Fruit fly (Drosophila melanogaster) whole organism, adult: ENCODE measurements around the gene CG42819.

Experiments
- CG11617 ChIP-seq: fragments of 200-800 bp; sonication (Bioruptor generic); optimal IDR thresholded peaks from 2 replicates; lab custom pipeline; 2017; ENCODE audit warnings: mild to moderate bottlenecking, missing biosample characterization, missing genetic modification reagents, missing genetic modification characterization
- CG12768 ChIP-seq: fragments of 200-800 bp; sonication (Bioruptor generic); optimal IDR thresholded peaks from 2 replicates; lab custom pipeline; 2017; ENCODE audit warnings: missing biosample characterization, missing genetic modification characterization, mild to moderate bottlenecking, moderate library complexity, missing genetic modification reagents
- CG14711 ChIP-seq: fragments of 200-800 bp; sonication (Bioruptor generic); optimal IDR thresholded peaks from 2 replicates; lab custom pipeline; 2018; ENCODE audit warnings: missing biosample characterization, mild to moderate bottlenecking, missing genetic modification characterization, moderate library complexity
- CG1620 ChIP-seq: fragments of 200-800 bp; sonication (Bioruptor generic); optimal IDR thresholded peaks from 2 replicates; lab custom pipeline; 2016; ENCODE audit warnings: missing biosample characterization, missing genetic modification characterization
- CG33017 ChIP-seq: fragments of 200-800 bp; sonication (Bioruptor generic); optimal IDR thresholded peaks from 2 replicates; lab custom pipeline; 2018; ENCODE audit warnings: missing biosample characterization, mild to moderate bottlenecking, missing genetic modification characterization, moderate library complexity
- CG5204 ChIP-seq: fragments of 200-800 bp; sonication (Bioruptor generic); optimal IDR thresholded peaks from 2 replicates; lab custom pipeline; 2016; ENCODE audit warnings: missing biosample characterization, missing genetic modification characterization
- CG7045 ChIP-seq: fragments of 200-800 bp; sonication (Bioruptor generic); optimal IDR thresholded peaks from 2 replicates; lab custom pipeline; 2017; ENCODE audit warnings: missing biosample characterization, mild to moderate bottlenecking, missing genetic modification characterization
- CG7101 ChIP-seq: fragments of 200-800 bp; sonication (Bioruptor generic); optimal IDR thresholded peaks from 2 replicates; lab custom pipeline; 2018; ENCODE audit warnings: missing biosample characterization, mild to moderate bottlenecking, missing genetic modification characterization, moderate library complexity
- Clk ChIP-seq: fragments of 200-800 bp; sonication (Bioruptor generic); optimal IDR thresholded peaks from 2 replicates; lab custom pipeline; 2017; ENCODE audit warnings: missing biosample characterization, missing genetic modification characterization
- Crg-1 ChIP-seq: fragments of 200-800 bp; sonication (Bioruptor generic); optimal IDR thresholded peaks from 2 replicates; lab custom pipeline; 2016; ENCODE audit warnings: missing biosample characterization, missing genetic modification characterization
- Hr96 ChIP-seq: fragments of 200-800 bp; sonication (Bioruptor generic); optimal IDR thresholded peaks from 2 replicates; lab custom pipeline; 2016; ENCODE audit warnings: missing biosample characterization, missing genetic modification characterization
- Mnt ChIP-seq: fragments of 200-800 bp; sonication (Bioruptor generic); optimal IDR thresholded peaks from 2 replicates; lab custom pipeline; 2016; ENCODE audit warnings: missing biosample characterization, mild to moderate bottlenecking, missing genetic modification characterization
- bab1 ChIP-seq: fragments of 200-800 bp; sonication (Bioruptor generic); optimal IDR thresholded peaks from 3 replicates; lab custom pipeline; 2019; ENCODE audit warnings: missing biosample characterization, mild to moderate bottlenecking, missing genetic modification characterization, moderate library complexity
- cic ChIP-seq: fragments of 200-800 bp; sonication (Bioruptor generic); optimal IDR thresholded peaks from 2 replicates; lab custom pipeline; 2017; ENCODE audit warnings: missing biosample characterization, mild to moderate bottlenecking, missing genetic modification characterization, moderate library complexity
- cnc ChIP-seq, 2 experiments: fragments of >200 bp; optimal IDR thresholded peaks; 2 replicates each; lab custom pipeline; 2017
- kay ChIP-seq: fragments of 200-800 bp; sonication (Bioruptor generic); peaks from one replicate; lab custom pipeline; 2016; ENCODE audit warnings: missing biosample characterization, missing genetic modification characterization, borderline replicate concordance
- ovo ChIP-seq: fragments of 200-800 bp; sonication (Bioruptor generic); optimal IDR thresholded peaks from 2 replicates; lab custom pipeline; 2016; ENCODE audit warnings: missing biosample characterization, missing genetic modification characterization
- pad ChIP-seq: fragments of 200-800 bp; sonication (Bioruptor generic); optimal IDR thresholded peaks from 3 replicates; lab custom pipeline; 2017; ENCODE audit warnings: missing biosample characterization, missing genetic modification characterization, mild to moderate bottlenecking, moderate library complexity, missing genetic modification reagents
- tj ChIP-seq: fragments of 200-800 bp; sonication (Bioruptor generic); optimal IDR thresholded peaks from 3 replicates; lab custom pipeline; 2017; ENCODE audit warnings: missing biosample characterization, mild to moderate bottlenecking, missing genetic modification characterization, moderate library complexity
- toe ChIP-seq: fragments of 200-800 bp; sonication (Bioruptor generic); optimal IDR thresholded peaks from 2 replicates; lab custom pipeline; 2016; ENCODE audit warnings: missing biosample characterization, missing genetic modification characterization

The CG42819 gene

dm6 chr2L:8414887-8415883, 26.1 kb upstream of the CG42819 start, which contains the start of the genes CG13398 and Akap200:
TSS of gene CG13398 (minus strand) at chr2L:8415256.
TSS of gene Akap200 (plus strand) at chr2L:8415690.
- TF ChIP-seq bab1 (GFP tag; lab: Kevin White, UChicago): no peak
- TF ChIP-seq ovo (GFP tag; lab: Kevin White, UChicago): peak; percentile 59
- peak; percentile 48 for TF ChIP-seq CG12768
- no peak for TF ChIP-seq Clk
- TF ChIP-seq Hr96 (GFP tag; lab: Kevin White, UChicago): no peak
- TF ChIP-seq CG1620 (GFP tag; lab: Kevin White, UChicago): peak; percentile 61
- TF ChIP-seq CG11617: peak; percentile 59
- no peak for TF ChIP-seq cnc (optimal IDR thresholded peaks at IDR 0.05; lab: Kevin White, UChicago)
- TF ChIP-seq CG14711 (tag; lab: Kevin White, UChicago): no peak
- TF ChIP-seq Crg-1 (GFP tag; lab: Kevin White, UChicago): no peak
- peak; percentile 60 for TF ChIP-seq CG5204 (GFP tag; lab: Kevin White, UChicago)
- TF ChIP-seq CG7101 (tag; lab: Kevin White, UChicago): peak; percentile 68
- peak; percentile 25 for TF ChIP-seq CG7045 (GFP tag; lab: Kevin White, UChicago)
- no peak for TF ChIP-seq kay (GFP tag; lab: Kevin White, UChicago)
- TF ChIP-seq tj (GFP tag; lab: Kevin White, UChicago): peak; percentile 17
- TF ChIP-seq cic (GFP tag; lab: Kevin White, UChicago): no peak
- no peak for TF ChIP-seq toe (GFP tag; lab: Kevin White, UChicago)
- TF ChIP-seq Mnt (GFP tag; lab: Kevin White, UChicago): no peak
- TF ChIP-seq CG33017 (tag; lab: Kevin White, UChicago): peak; percentile 51
- peak; percentile 44 for TF ChIP-seq pad (GFP tag; lab: Kevin White, UChicago)

dm6 chr2L:8411530-8411929, 22.4 kb upstream of the CG42819 start, which contains the start of gene Naglu:
TSS of gene Naglu (minus strand) at chr2L:8411868.
- TF ChIP-seq ovo (GFP tag; lab: Kevin White, UChicago) (no peak), CG11617 (peak; percentile 7), CG5204 (GFP tag; lab: Kevin White, UChicago) (no peak), CG1620 (GFP tag; lab: Kevin White, UChicago) (no peak), CG12768 (peak; percentile 17), CG33017 (tag; lab: Kevin White, UChicago) (peak; percentile 5), CG7101 (tag; lab: Kevin White, UChicago) (peak; percentile 24), pad (GFP tag; lab: Kevin White, UChicago) (no peak), cic (GFP tag; lab: Kevin White, UChicago) (peak; percentile 27), cnc (optimal IDR thresholded peaks at IDR 0.05; lab: Kevin White, UChicago) (no peak), CG14711 (tag; lab: Kevin White, UChicago) (no peak), Clk (no peak), kay (GFP tag; lab: Kevin White, UChicago) (no peak)

dm6 chr2L:8403286-8404270, 14.4 kb upstream of the CG42819 start, which contains the start of gene emb:
TSS of gene emb (plus strand) at chr2L:8403573.
- no peak for TF ChIP-seq cnc (optimal IDR thresholded peaks at IDR 0.05; lab: Kevin White, UChicago)
- peak; percentile 47 for TF ChIP-seq pad (GFP tag; lab: Kevin White, UChicago)
- TF ChIP-seq toe (GFP tag; lab: Kevin White, UChicago): no peak
- TF ChIP-seq tj (GFP tag; lab: Kevin White, UChicago): peak; percentile 51
- peak; percentile 80 for TF ChIP-seq Mnt (GFP tag; lab: Kevin White, UChicago)
- TF ChIP-seq Hr96 (GFP tag; lab: Kevin White, UChicago): no peak
- TF ChIP-seq CG7101 (tag; lab: Kevin White, UChicago): peak; percentile 56
- TF ChIP-seq CG12768: peak; percentile 37
- peak; percentile 50 for TF ChIP-seq CG11617
- TF ChIP-seq CG1620 (GFP tag; lab: Kevin White, UChicago): peak; percentile 11
- TF ChIP-seq cic (GFP tag; lab: Kevin White, UChicago): peak; percentile 80
- TF ChIP-seq bab1 (GFP tag; lab: Kevin White, UChicago): peak; percentile 79
- TF ChIP-seq kay (GFP tag; lab: Kevin White, UChicago): no peak
- peak; percentile 8 for TF ChIP-seq Clk
- TF ChIP-seq CG7045 (GFP tag; lab: Kevin White, UChicago): no peak
- peak; percentile 43 for TF ChIP-seq Crg-1 (GFP tag; lab: Kevin White, UChicago)
- no peak for TF ChIP-seq ovo (GFP tag; lab: Kevin White, UChicago)

- TF ChIP-seq Hr96 (GFP tag; lab: Kevin White, UChicago) (no peak), cnc (optimal IDR thresholded peaks at IDR 0.05; lab: Kevin White, UChicago) (no peak), CG1620 (GFP tag; lab: Kevin White, UChicago) (no peak), Mnt (GFP tag; lab: Kevin White, UChicago) (no peak), Clk (no peak), pad (GFP tag; lab: Kevin White, UChicago) (no peak), toe (GFP tag; lab: Kevin White, UChicago) (no peak), CG11617 (no peak), CG7045 (GFP tag; lab: Kevin White, UChicago) (no peak), CG14711 (tag; lab: Kevin White, UChicago) (no peak), CG7101 (tag; lab: Kevin White, UChicago) (no peak), kay (GFP tag; lab: Kevin White, UChicago) (no peak), bab1 (GFP tag; lab: Kevin White, UChicago) (no peak), CG33017 (tag; lab: Kevin White, UChicago) (no peak), cic (GFP tag; lab: Kevin White, UChicago) (no peak), tj (GFP tag; lab: Kevin White, UChicago) (no peak), ovo (GFP tag; lab: Kevin White, UChicago) (no peak)
These were observed 13.8 kb upstream of the CG42819 start, which contains the start of gene fy for dm6 chr2L:8402928-8403285. TSS of gene fy (minus strand) at chr2L:8403280.
